Fruit fly (Drosophila melanogaster): ENCODE measurements around the gene eyg.
A peak's percentile ranks its signal among the peaks of the same experiment; 100 is the strongest.

The eyg gene

DNA sequence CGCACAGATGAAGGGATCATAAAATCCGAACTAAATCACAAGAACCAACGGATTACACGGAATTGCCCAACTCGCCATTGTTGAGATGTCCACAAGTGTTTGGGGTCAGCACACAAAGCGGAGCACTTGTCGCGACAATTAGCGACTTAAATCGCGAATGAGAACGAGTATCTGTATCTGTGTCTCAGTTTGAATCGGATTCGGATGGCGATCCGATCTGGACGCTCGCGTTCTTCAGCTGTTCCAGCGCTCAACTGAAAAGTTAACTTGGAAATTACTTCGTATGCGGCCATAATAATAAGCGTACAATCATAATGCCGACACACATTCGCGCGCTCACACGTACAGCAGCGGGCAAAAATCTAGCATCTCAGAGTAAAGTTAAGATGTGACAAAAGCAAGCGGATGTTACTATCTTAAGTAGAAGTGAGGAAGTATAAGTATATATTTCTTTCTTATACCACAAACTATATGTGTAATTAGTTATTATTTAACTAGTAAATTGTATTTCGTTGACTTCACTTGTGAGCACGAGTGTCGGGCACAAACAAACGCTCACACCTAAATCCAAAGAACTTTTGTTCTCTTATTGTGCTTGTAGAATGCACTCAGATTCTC lies 22.7 kb upstream of the eyg start, which contains the start of gene CG10660 (continued):
- TF ChIP-seq CG11696 (GFP tag; IDR thresholded peaks at IDR 0.05): peak; percentile 98
- no peak for TF ChIP-seq bigmax (GFP tag; optimal IDR thresholded peaks at IDR 0.05)
- peak; percentile 85 for TF ChIP-seq Ssrp (tag; optimal IDR thresholded peaks at IDR 0.05)
- TF ChIP-seq Trl (optimal IDR thresholded peaks at IDR 0.05): peak in 1 of 2 experiments; percentile 15
- TF ChIP-seq Trl (GFP tag; optimal IDR thresholded peaks at IDR 0.05): peak; percentile 25
- TF ChIP-seq Usf (GFP tag; optimal IDR thresholded peaks at IDR 0.05): peak; percentile 60
- peak in 1 of 2 experiments; percentile 94 for TF ChIP-seq eve (GFP tag; optimal IDR thresholded peaks at IDR 0.05)
- peak; percentile 82 for TF ChIP-seq H2.0 (GFP tag; IDR thresholded peaks at IDR 0.05)
- TF ChIP-seq CG11456 (GFP tag; IDR thresholded peaks at IDR 0.05): peak; percentile 75
- no peak for TF ChIP-seq grn (GFP tag; optimal IDR thresholded peaks at IDR 0.05)
- TF ChIP-seq fu2 (GFP tag; optimal IDR thresholded peaks at IDR 0.05): peak; percentile 50
- TF ChIP-seq chn (GFP tag; optimal IDR thresholded peaks at IDR 0.05): peak; percentile 67
- peak; percentile 71 to 94 for TF ChIP-seq Hr51 (GFP tag; optimal IDR thresholded peaks at IDR 0.05)
- TF ChIP-seq CG8765 (GFP tag; IDR thresholded peaks at IDR 0.05): peak; percentile 42; the same call in 1 of the 2 replicates
- peak; percentile 73 for TF ChIP-seq CG18011 (GFP tag; optimal IDR thresholded peaks at IDR 0.05)
- peak; percentile 22 for TF ChIP-seq exex (tag; optimal IDR thresholded peaks at IDR 0.05)
- peak in 1 of 2 experiments; percentile 15 for TF ChIP-seq crp (GFP tag; optimal IDR thresholded peaks at IDR 0.05)
- peak; percentile 94 for TF ChIP-seq PHDP (tag; optimal IDR thresholded peaks at IDR 0.05)
- peak; percentile 38 for TF ChIP-seq CHES-1-like (GFP tag; optimal IDR thresholded peaks at IDR 0.05)
- peak; percentile 76 for TF ChIP-seq CG6854 (GFP tag; optimal IDR thresholded peaks at IDR 0.05)
- TF ChIP-seq CG7839 (tag; optimal IDR thresholded peaks at IDR 0.05): peak; percentile 94
- TF ChIP-seq wor (GFP tag; IDR thresholded peaks at IDR 0.05): peak; percentile 86
- TF ChIP-seq CG10431 (GFP tag; optimal IDR thresholded peaks at IDR 0.05): peak; percentile 73
- TF ChIP-seq sob (GFP tag; IDR thresholded peaks at IDR 0.05): peak; percentile 74
- peak; percentile 91 for TF ChIP-seq Asciz (GFP tag; optimal IDR thresholded peaks at IDR 0.05)
- no peak for TF ChIP-seq Kr (GFP tag; optimal IDR thresholded peaks at IDR 0.05)
- TF ChIP-seq pum (GFP tag; optimal IDR thresholded peaks at IDR 0.05): peak; percentile 74
- peak; percentile 26 for TF ChIP-seq CG7271 (tag; optimal IDR thresholded peaks at IDR 0.05)
- TF ChIP-seq BEAF-32 (GFP tag; optimal IDR thresholded peaks at IDR 0.05): no peak
- peak; percentile 50 for TF ChIP-seq CG10565 (GFP tag; optimal IDR thresholded peaks at IDR 0.05)
- TF ChIP-seq CG12659 (GFP tag; optimal IDR thresholded peaks at IDR 0.05): peak; percentile 84
- TF ChIP-seq CG2889 (GFP tag; IDR thresholded peaks at IDR 0.05): peak; percentile 83
- TF ChIP-seq kah (GFP tag; optimal IDR thresholded peaks at IDR 0.05): peak; percentile 66
- no peak for TF ChIP-seq ham (GFP tag; IDR thresholded peaks at IDR 0.05)
- peak; percentile 53 for TF ChIP-seq Atf3 (GFP tag; optimal IDR thresholded peaks at IDR 0.05)
- TF ChIP-seq shn (GFP tag; optimal IDR thresholded peaks at IDR 0.05): peak; percentile 22
- TF ChIP-seq Xrp1 (GFP tag; IDR thresholded peaks at IDR 0.05): peak; percentile 91
- TF ChIP-seq Dref (GFP tag; IDR thresholded peaks at IDR 0.05): no peak
- peak; percentile 57 for TF ChIP-seq CG31224 (GFP tag; IDR thresholded peaks at IDR 0.05)
- TF ChIP-seq tup (GFP tag; optimal IDR thresholded peaks at IDR 0.05): peak; percentile 66
- TF ChIP-seq az2 (GFP tag; optimal IDR thresholded peaks at IDR 0.05): peak; percentile 89
- peak; percentile 68 for TF ChIP-seq fd64A (GFP tag; optimal IDR thresholded peaks at IDR 0.05)
- 0 out of 3 replicates have a peak, but pooled peaks have one; percentile 43 for TF ChIP-seq CG11560 (tag; IDR thresholded peaks at IDR 0.05)
- TF ChIP-seq psq (GFP tag; optimal IDR thresholded peaks at IDR 0.05): peak; percentile 65
- peak; percentile 34 for TF ChIP-seq CG7928 (GFP tag; optimal IDR thresholded peaks at IDR 0.05)
- no peak for TF ChIP-seq CG1832 (GFP tag; optimal IDR thresholded peaks at IDR 0.05)
- TF ChIP-seq CG18764 (GFP tag; optimal IDR thresholded peaks at IDR 0.05): peak; percentile 67
- TF ChIP-seq CG15479 (GFP tag; optimal IDR thresholded peaks at IDR 0.05): no peak
- TF ChIP-seq CG14710 (tag; optimal IDR thresholded peaks at IDR 0.05): peak; percentile 81
- TF ChIP-seq sim (GFP tag; IDR thresholded peaks at IDR 0.05): peak; percentile 85
